Worm (Caenorhabditis elegans) whole organism, L3 larva: Measurements from ENCODE around the gene acs-10.

Experiments
- R02D3.7 ChIP-seq: fragments of 150-350 bp; optimal IDR thresholded peaks from 2 replicates; lab custom pipeline; 2014; ENCODE audit warnings: missing biosample characterization, missing genetic modification characterization
- ZK546.5 ChIP-seq: sonication (generic microtip); optimal IDR thresholded peaks from 2 replicates; lab custom pipeline; 2017; ENCODE audit warnings: missing biosample characterization, missing genetic modification characterization
- aly-2 ChIP-seq: fragments of 150-350 bp; optimal IDR thresholded peaks from 2 replicates; lab custom pipeline; 2014; ENCODE audit warnings: missing biosample characterization, missing genetic modification characterization
- ama-1 ChIP-seq: fragments of 150-350 bp; optimal IDR thresholded peaks from 2 replicates; lab custom pipeline; 2018
- ceh-16 ChIP-seq: sonication (generic microtip); optimal IDR thresholded peaks from 2 replicates; lab custom pipeline; 2017; ENCODE audit warnings: missing biosample characterization, missing genetic modification characterization
- ceh-82 ChIP-seq: fragments of 150-350 bp; optimal IDR thresholded peaks from 2 replicates; lab custom pipeline; 2014; ENCODE audit warnings: missing biosample characterization, missing genetic modification characterization
- ceh-9 ChIP-seq: sonication (generic microtip); optimal IDR thresholded peaks from 2 replicates; lab custom pipeline; 2018; ENCODE audit warnings: missing biosample characterization, missing genetic modification characterization
- daf-12 ChIP-seq: fragments of 150-350 bp; optimal IDR thresholded peaks from 2 replicates; lab custom pipeline; 2014; ENCODE audit warnings: missing biosample characterization, missing genetic modification reagents, missing genetic modification characterization
- elt-1 ChIP-seq: fragments of 150-350 bp; optimal IDR thresholded peaks from 2 replicates; lab custom pipeline; 2014; ENCODE audit warnings: missing biosample characterization, missing genetic modification characterization
- elt-2 ChIP-seq: sonication (generic microtip); optimal IDR thresholded peaks from 2 replicates; lab custom pipeline; 2016; ENCODE audit warnings: missing genetic modification reagents, mild to moderate bottlenecking, missing genetic modification characterization, missing compliant biosample characterization
- eor-1 ChIP-seq, 2 experiments: fragments of 150-350 bp; optimal IDR thresholded peaks; 2 replicates each; lab custom pipeline; 2014 to 2018; ENCODE audit warnings: missing biosample characterization in 2 of 2, missing genetic modification characterization in 2 of 2
- fkh-10 ChIP-seq: sonication (generic microtip); optimal IDR thresholded peaks from 2 replicates; lab custom pipeline; 2017; ENCODE audit warnings: missing biosample characterization, missing genetic modification reagents, missing genetic modification characterization
- fos-1 ChIP-seq: fragments of 150-350 bp; optimal IDR thresholded peaks from 2 replicates; lab custom pipeline; 2014; ENCODE audit warnings: missing biosample characterization, missing genetic modification characterization
- hmg-11 ChIP-seq: sonication (generic microtip); optimal IDR thresholded peaks from 2 replicates; lab custom pipeline; 2016; ENCODE audit warnings: missing genetic modification characterization, missing compliant biosample characterization
- jun-1 ChIP-seq: fragments of 150-350 bp; optimal IDR thresholded peaks from 2 replicates; lab custom pipeline; 2014; ENCODE audit warnings: missing biosample characterization, missing genetic modification reagents, missing genetic modification characterization
- lin-15B ChIP-seq: fragments of 150-350 bp; optimal IDR thresholded peaks from 2 replicates; lab custom pipeline; 2014; ENCODE audit warnings: missing biosample characterization, missing genetic modification characterization
- lin-39 ChIP-seq: fragments of 150-350 bp; optimal IDR thresholded peaks from 2 replicates; lab custom pipeline; 2018; ENCODE audit warnings: missing biosample characterization, missing genetic modification reagents, missing genetic modification characterization
- lsy-12 ChIP-seq: sonication (generic microtip); optimal IDR thresholded peaks from 2 replicates; lab custom pipeline; 2016; ENCODE audit warnings: mild to moderate bottlenecking, missing genetic modification characterization, missing compliant biosample characterization
- nfya-1 ChIP-seq: sonication (generic microtip); optimal IDR thresholded peaks from 2 replicates; lab custom pipeline; 2017; ENCODE audit warnings: missing genetic modification characterization, mild to moderate bottlenecking, missing compliant biosample characterization, antibody characterized with exemption, moderate library complexity; ENCODE audit not compliant: insufficient read depth
- nhr-11 ChIP-seq: fragments of 150-350 bp; optimal IDR thresholded peaks from 2 replicates; lab custom pipeline; 2014; ENCODE audit warnings: missing biosample characterization, missing genetic modification characterization
- nhr-12 ChIP-seq: fragments of 150-350 bp; optimal IDR thresholded peaks from 2 replicates; lab custom pipeline; 2014; ENCODE audit warnings: missing biosample characterization, missing genetic modification characterization
- nhr-23 ChIP-seq: fragments of 150-350 bp; optimal IDR thresholded peaks from 2 replicates; lab custom pipeline; 2014; ENCODE audit warnings: missing biosample characterization, missing genetic modification reagents, missing genetic modification characterization
- nhr-237 ChIP-seq: fragments of 150-350 bp; optimal IDR thresholded peaks from 2 replicates; lab custom pipeline; 2014; ENCODE audit warnings: missing biosample characterization, missing genetic modification characterization
- nhr-43 ChIP-seq: sonication (generic microtip); optimal IDR thresholded peaks from 2 replicates; lab custom pipeline; 2016; ENCODE audit warnings: mild to moderate bottlenecking, missing genetic modification characterization, missing compliant biosample characterization; ENCODE audit not compliant: poor library complexity, severe bottlenecking
- nhr-67 ChIP-seq: fragments of 150-350 bp; optimal IDR thresholded peaks from 2 replicates; lab custom pipeline; 2014; ENCODE audit warnings: missing biosample characterization, missing genetic modification characterization
- nhr-76 ChIP-seq: fragments of 150-350 bp; sonication (generic microtip); optimal IDR thresholded peaks from 5 replicates; lab custom pipeline; 2014; ENCODE audit warnings: missing biosample characterization, missing genetic modification characterization
- nhr-77 ChIP-seq: fragments of 150-350 bp; optimal IDR thresholded peaks from 2 replicates; lab custom pipeline; 2014; ENCODE audit warnings: missing biosample characterization, missing genetic modification characterization
- pha-4 ChIP-seq: fragments of 150-350 bp; optimal IDR thresholded peaks from 2 replicates; lab custom pipeline; 2014; ENCODE audit warnings: missing biosample characterization, missing genetic modification reagents, missing genetic modification characterization
- pqm-1 ChIP-seq: fragments of 150-350 bp; optimal IDR thresholded peaks from 2 replicates; lab custom pipeline; 2017; ENCODE audit warnings: missing biosample characterization, missing genetic modification characterization, inconsistent platforms
- skn-1 ChIP-seq: fragments of 150-350 bp; optimal IDR thresholded peaks from 2 replicates; lab custom pipeline; 2014; ENCODE audit warnings: missing biosample characterization, missing genetic modification characterization
- snpc-4 ChIP-seq: fragments of 150-350 bp; optimal IDR thresholded peaks from 2 replicates; lab custom pipeline; 2014; ENCODE audit warnings: missing biosample characterization, missing genetic modification characterization
- unc-62 ChIP-seq: fragments of 150-350 bp; sonication (generic microtip); optimal IDR thresholded peaks from 4 replicates; lab custom pipeline; 2014; ENCODE audit warnings: missing biosample characterization, missing genetic modification reagents, missing genetic modification characterization
- ztf-4 ChIP-seq: fragments of 150-350 bp; optimal IDR thresholded peaks from 2 replicates; lab custom pipeline; 2014; ENCODE audit warnings: missing biosample characterization, missing genetic modification characterization

acs-10 gene

ce11 chrV:14156468-14156867 is 10.2 kb downstream of the acs-10 start, which contains the start of gene AH10.2:
Gene AH10.2, plus strand, starts transcription at chrV:14156768.
- no peak for TF ChIP-seq lin-39 (tag; lab: Kevin White, UChicago)
- TF ChIP-seq, all 47 proteins: peak for 0

ce11 chrV:14160698-14161097 is 14.4 kb downstream of the acs-10 start, which contains the start of gene cest-1.2:
Gene cest-1.2, minus strand, starts transcription at chrV:14160862.
- TF ChIP-seq nhr-43 (tag; lab: Kevin White, UChicago) (no peak), fos-1 (tag; lab: Kevin White, UChicago) (no peak), elt-2 (peak; percentile 46), pqm-1 (tag; lab: Kevin White, UChicago) (peak; percentile 36), pha-4 (tag; lab: Kevin White, UChicago) (peak; percentile 15)

- TF ChIP-seq ceh-9 (tag; lab: Kevin White, UChicago) (no peak), ama-1 (lab: Kevin White, UChicago) (no peak), ztf-4 (no peak)
These were observed 16.8 kb downstream of the acs-10 start, which contains the start of gene srd-26 for ce11 chrV:14162959-14163548. Gene srd-26, minus strand, starts transcription at chrV:14163009.

ce11 chrV:14165745-14166144 is 19.4 kb downstream of the acs-10 start:
- no peak for TF ChIP-seq nhr-77 (tag; lab: Kevin White, UChicago)
- no peak for TF ChIP-seq nfya-1
- TF ChIP-seq unc-62 (GFP tag; lab: Kevin White, UChicago), result no peak
- TF ChIP-seq elt-1 (tag; lab: Kevin White, UChicago), result no peak
- no peak for TF ChIP-seq ZK546.5 (tag; lab: Kevin White, UChicago)
- no peak for TF ChIP-seq nhr-76 (tag; lab: Kevin White, UChicago)
- TF ChIP-seq skn-1, result no peak
- no peak for TF ChIP-seq ceh-16

ce11 chrV:14166630-14167029 is 20.3 kb downstream of the acs-10 start, which contains the start of gene cest-1.1:
Gene cest-1.1, minus strand, starts transcription at chrV:14166730.
- no peak for TF ChIP-seq lsy-12 (tag; lab: Kevin White, UChicago)
- TF ChIP-seq unc-62 (GFP tag; lab: Kevin White, UChicago), result no peak
- no peak for TF ChIP-seq nhr-11
- TF ChIP-seq aly-2 (tag; lab: Kevin White, UChicago), result no peak
- TF ChIP-seq skn-1, result no peak
- no peak for TF ChIP-seq nhr-23 (tag; lab: Kevin White, UChicago)
- TF ChIP-seq snpc-4 (tag; lab: Kevin White, UChicago), result no peak
- TF ChIP-seq daf-12 (tag; lab: Kevin White, UChicago), result no peak
- TF ChIP-seq hmg-11 (tag; lab: Kevin White, UChicago), result no peak
- TF ChIP-seq jun-1 (tag; lab: Kevin White, UChicago), result no peak
- no peak for TF ChIP-seq fkh-10 (GFP tag; lab: Kevin White, UChicago)
- no peak for TF ChIP-seq eor-1 (tag; optimal IDR thresholded peaks at IDR 0.05; lab: Kevin White, UChicago)
- TF ChIP-seq ama-1 (lab: Kevin White, UChicago), result no peak
- TF ChIP-seq fos-1 (tag; lab: Kevin White, UChicago), result no peak
- TF ChIP-seq elt-1 (tag; lab: Kevin White, UChicago), result no peak
- no peak for TF ChIP-seq nhr-67 (tag; lab: Kevin White, UChicago)
- no peak for TF ChIP-seq R02D3.7 (tag; lab: Kevin White, UChicago)
- no peak for TF ChIP-seq nhr-237 (tag; lab: Kevin White, UChicago)
- no peak for TF ChIP-seq lin-15B (tag; lab: Kevin White, UChicago)
- no peak for TF ChIP-seq ceh-82 (tag; lab: Kevin White, UChicago)

- no peak for TF ChIP-seq R02D3.7 (tag; lab: Kevin White, UChicago)
- TF ChIP-seq nhr-23 (tag; lab: Kevin White, UChicago), result no peak
- TF ChIP-seq nfya-1, result no peak
- TF ChIP-seq ZK546.5 (tag; lab: Kevin White, UChicago), result no peak
- TF ChIP-seq elt-2, result no peak
- no peak for TF ChIP-seq nhr-237 (tag; lab: Kevin White, UChicago)
- TF ChIP-seq nhr-43 (tag; lab: Kevin White, UChicago), result no peak
- TF ChIP-seq skn-1, result no peak
- no peak for TF ChIP-seq elt-1 (tag; lab: Kevin White, UChicago)
- no peak for TF ChIP-seq lin-39 (tag; lab: Kevin White, UChicago)
- TF ChIP-seq unc-62 (GFP tag; lab: Kevin White, UChicago), result no peak
- TF ChIP-seq ceh-9 (tag; lab: Kevin White, UChicago), result no peak
- no peak for TF ChIP-seq ztf-4
- no peak for TF ChIP-seq nhr-11
- no peak for TF ChIP-seq nhr-12 (tag; lab: Kevin White, UChicago)
- no peak for TF ChIP-seq lsy-12 (tag; lab: Kevin White, UChicago)
- TF ChIP-seq ama-1 (lab: Kevin White, UChicago), result no peak
- TF ChIP-seq jun-1 (tag; lab: Kevin White, UChicago), result no peak
- TF ChIP-seq, all 47 proteins: peak for 0
These were observed 21.3 kb downstream of the acs-10 start, which contains the start of gene ocam-1 for ce11 chrV:14167629-14168028. Gene ocam-1, minus strand, starts transcription at chrV:14167729.
